Fruit fly (Drosophila melanogaster) whole organism, prepupa: Measurements from ENCODE around the gene CG4733.
A peak's percentile ranks its signal among the peaks of the same experiment; 100 is the strongest.

ENCODE experiments used
- Blimp-1 ChIP-seq: fragments of 200-800 bp; sonication (Bioruptor generic); optimal IDR thresholded peaks from 3 replicates; lab custom pipeline; 2017; ENCODE audit warnings: missing biosample characterization, missing genetic modification characterization, mild to moderate bottlenecking, moderate library complexity, missing genetic modification reagents
- CG10631 ChIP-seq: fragments of 200-800 bp; sonication (Bioruptor generic); optimal IDR thresholded peaks from 2 replicates; lab custom pipeline; 2016; ENCODE audit warnings: missing biosample characterization, missing genetic modification characterization
- CG11762 ChIP-seq: fragments of 200-800 bp; sonication (Bioruptor generic); optimal IDR thresholded peaks from 3 replicates; lab custom pipeline; 2016; ENCODE audit warnings: missing biosample characterization, missing genetic modification characterization; ENCODE audit not compliant: insufficient read depth
- CG11902 ChIP-seq: fragments of 200-800 bp; sonication (Bioruptor generic); optimal IDR thresholded peaks from 3 replicates; lab custom pipeline; 2016; ENCODE audit warnings: missing biosample characterization, missing genetic modification characterization
- CG16779 ChIP-seq: fragments of 200-800 bp; sonication (Bioruptor generic); optimal IDR thresholded peaks from 3 replicates; lab custom pipeline; 2017; ENCODE audit warnings: missing biosample characterization, mild to moderate bottlenecking, missing genetic modification characterization
- CG34406 ChIP-seq: fragments of 200-800 bp; sonication (Bioruptor generic); optimal IDR thresholded peaks from 3 replicates; lab custom pipeline; 2016; ENCODE audit warnings: missing biosample characterization, missing genetic modification characterization
- CG4318 ChIP-seq: fragments of 200-800 bp; sonication (Bioruptor generic); optimal IDR thresholded peaks from 3 replicates; lab custom pipeline; 2017; ENCODE audit warnings: missing biosample characterization, mild to moderate bottlenecking, missing genetic modification characterization
- CG6276 ChIP-seq: fragments of 200-800 bp; sonication (Bioruptor generic); optimal IDR thresholded peaks from 2 replicates; lab custom pipeline; 2017; ENCODE audit warnings: missing biosample characterization, mild to moderate bottlenecking, missing genetic modification characterization
- CG6792 ChIP-seq: fragments of 200-800 bp; sonication (Bioruptor generic); optimal IDR thresholded peaks from 3 replicates; lab custom pipeline; 2016; ENCODE audit warnings: missing biosample characterization, missing genetic modification characterization
- CG7368 ChIP-seq: fragments of 200-800 bp; sonication (Bioruptor generic); optimal IDR thresholded peaks from 3 replicates; lab custom pipeline; 2016; ENCODE audit warnings: missing biosample characterization, missing genetic modification characterization
- CG8119 ChIP-seq: fragments of 200-800 bp; sonication (Bioruptor generic); IDR thresholded peaks from 3 replicates; pipeline ENCODE4 v1.3.6; 2022; ENCODE audit warnings: missing biosample characterization, missing genetic modification characterization
- CG8319 ChIP-seq: fragments of 200-800 bp; sonication (Bioruptor generic); optimal IDR thresholded peaks from 3 replicates; lab custom pipeline; 2016; ENCODE audit warnings: missing biosample characterization, missing genetic modification characterization
- CG8632 ChIP-seq: fragments of 200-800 bp; sonication (Bioruptor generic); optimal IDR thresholded peaks from 3 replicates; lab custom pipeline; 2016; ENCODE audit warnings: missing biosample characterization, missing genetic modification characterization
- CG9139 ChIP-seq: fragments of 200-800 bp; sonication (Bioruptor generic); optimal IDR thresholded peaks from 3 replicates; lab custom pipeline; 2017; ENCODE audit warnings: missing biosample characterization, mild to moderate bottlenecking, missing genetic modification characterization
- Eip75B ChIP-seq: fragments of 200-800 bp; sonication (Bioruptor generic); optimal IDR thresholded peaks from 3 replicates; lab custom pipeline; 2016; ENCODE audit warnings: missing biosample characterization, missing genetic modification characterization
- Eip78C ChIP-seq: fragments of 200-800 bp; sonication (Bioruptor generic); peaks from one replicate; lab custom pipeline; 2016; ENCODE audit warnings: missing biosample characterization, missing genetic modification characterization
- Ets21C ChIP-seq: fragments of 200-800 bp; sonication (Bioruptor generic); optimal IDR thresholded peaks from 3 replicates; lab custom pipeline; 2016; ENCODE audit warnings: missing biosample characterization, missing genetic modification characterization
- Ets96B ChIP-seq: fragments of 200-800 bp; optimal IDR thresholded peaks from 2 replicates; lab custom pipeline; 2019; ENCODE audit warnings: missing biosample characterization, mild to moderate bottlenecking, missing genetic modification characterization, moderate library complexity
- Hr38 ChIP-seq: sonication (Bioruptor generic); optimal IDR thresholded peaks from 2 replicates; lab custom pipeline; 2016; ENCODE audit warnings: missing biosample characterization, missing genetic modification characterization
- Lpt ChIP-seq: fragments of 200-800 bp; sonication (Bioruptor generic); optimal IDR thresholded peaks from 3 replicates; lab custom pipeline; 2016; ENCODE audit warnings: missing biosample characterization, missing genetic modification characterization
- Met ChIP-seq: fragments of 200-800 bp; sonication (Bioruptor generic); optimal IDR thresholded peaks from 3 replicates; lab custom pipeline; 2016; ENCODE audit warnings: missing biosample characterization, missing genetic modification characterization
- OdsH ChIP-seq: fragments of 200-800 bp; sonication (Bioruptor generic); optimal IDR thresholded peaks from 3 replicates; lab custom pipeline; 2016; ENCODE audit warnings: missing biosample characterization, missing genetic modification characterization
- Smox ChIP-seq: fragments of 200-800 bp; sonication (Bioruptor generic); optimal IDR thresholded peaks from 3 replicates; lab custom pipeline; 2016; ENCODE audit warnings: missing biosample characterization, missing genetic modification characterization
- Sox14 ChIP-seq: fragments of 200-800 bp; sonication (Bioruptor generic); optimal IDR thresholded peaks from 3 replicates; lab custom pipeline; 2016; ENCODE audit warnings: missing biosample characterization, missing genetic modification characterization
- Sox15 ChIP-seq: fragments of 200-800 bp; sonication (Bioruptor generic); optimal IDR thresholded peaks from 3 replicates; lab custom pipeline; 2016; ENCODE audit warnings: missing biosample characterization, missing genetic modification characterization
- achi ChIP-seq: fragments of 200-800 bp; sonication (Bioruptor generic); optimal IDR thresholded peaks from 3 replicates; lab custom pipeline; 2016; ENCODE audit warnings: missing biosample characterization, missing genetic modification characterization
- acj6 ChIP-seq: fragments of 200-800 bp; sonication (Bioruptor generic); optimal IDR thresholded peaks from 3 replicates; lab custom pipeline; 2016; ENCODE audit warnings: missing biosample characterization, missing genetic modification characterization
- dsx ChIP-seq: fragments of 200-800 bp; optimal IDR thresholded peaks from 3 replicates; lab custom pipeline; 2019; ENCODE audit warnings: missing biosample characterization, mild to moderate bottlenecking, missing genetic modification characterization, moderate library complexity; ENCODE audit not compliant: poor library complexity, severe bottlenecking
- eg ChIP-seq: fragments of 200-800 bp; sonication (Bioruptor generic); IDR thresholded peaks from 3 replicates; pipeline ENCODE4 v1.3.6; 2022; ENCODE audit warnings: missing biosample characterization, missing genetic modification characterization
- esn ChIP-seq: fragments of 200-800 bp; sonication (Bioruptor generic); optimal IDR thresholded peaks from 2 replicates; lab custom pipeline; 2016; ENCODE audit warnings: missing biosample characterization, mild to moderate bottlenecking, missing genetic modification characterization, moderate library complexity
- fd59A ChIP-seq: fragments of 200-800 bp; sonication (Bioruptor generic); optimal IDR thresholded peaks from 2 replicates; lab custom pipeline; 2017; ENCODE audit warnings: missing biosample characterization, mild to moderate bottlenecking, missing genetic modification characterization, missing genetic modification reagents
- fkh ChIP-seq: fragments of 200-800 bp; sonication (Bioruptor generic); optimal IDR thresholded peaks from 3 replicates; lab custom pipeline; 2017; ENCODE audit warnings: missing biosample characterization, mild to moderate bottlenecking, missing genetic modification characterization, moderate library complexity
- lz ChIP-seq: fragments of 200-800 bp; sonication (Bioruptor generic); optimal IDR thresholded peaks from 3 replicates; lab custom pipeline; 2016; ENCODE audit warnings: missing biosample characterization, missing genetic modification characterization
- net ChIP-seq: fragments of 200-800 bp; sonication (Bioruptor generic); optimal IDR thresholded peaks from 3 replicates; lab custom pipeline; 2016; ENCODE audit warnings: missing biosample characterization, missing genetic modification characterization
- pdm3 ChIP-seq: fragments of 200-800 bp; sonication (Bioruptor generic); optimal IDR thresholded peaks from 3 replicates; lab custom pipeline; 2016; ENCODE audit warnings: missing biosample characterization, missing genetic modification characterization
- salr ChIP-seq, 2 experiments: fragments of 200-800 bp; sonication (Bioruptor generic); optimal IDR thresholded peaks; 3 replicates each; lab custom pipeline; 2016 to 2018; ENCODE audit warnings: missing biosample characterization in 2 of 2, missing genetic modification characterization in 2 of 2, mild to moderate bottlenecking in 1 of 2
- spab ChIP-seq: fragments of 200-800 bp; sonication (Bioruptor generic); optimal IDR thresholded peaks from 2 replicates; lab custom pipeline; 2017; ENCODE audit warnings: missing biosample characterization, mild to moderate bottlenecking, missing genetic modification characterization, missing genetic modification reagents
- ss ChIP-seq, 2 experiments: fragments of 200-800 bp; sonication (Bioruptor generic); optimal IDR thresholded peaks; 2 replicates in 1 of 2; 3 replicates in 1 of 2; lab custom pipeline; 2017 to 2018; ENCODE audit warnings: mild to moderate bottlenecking in 2 of 2, missing biosample characterization in 2 of 2, missing genetic modification characterization in 2 of 2, moderate library complexity in 1 of 2
- svp ChIP-seq: fragments of 200-800 bp; sonication (Bioruptor generic); peaks from one replicate; lab custom pipeline; 2016; ENCODE audit warnings: missing biosample characterization, missing genetic modification characterization
- vri ChIP-seq: fragments of 200-800 bp; sonication (Bioruptor generic); optimal IDR thresholded peaks from 3 replicates; lab custom pipeline; 2016; ENCODE audit warnings: missing biosample characterization, mild to moderate bottlenecking, missing genetic modification characterization

CG4733 gene

dm6 chr3R:19915312-19915711 lies 24.8 kb downstream of the CG4733 start, which contains the start of the genes Xport-A and Xport-B:
Gene Xport-A, minus strand, starts transcription at chr3R:19915412.
Gene Xport-B, minus strand, starts transcription at chr3R:19915412.
- TF ChIP-seq pdm3 (GFP tag; lab: Kevin White, UChicago) (no peak), CG8119 (GFP tag; lab: Robert Waterston, UW) (no peak)

dm6 chr3R:19917739-19918138 lies 27.2 kb downstream of the CG4733 start, which contains the start of gene CG4465:
Gene CG4465, minus strand, starts transcription at chr3R:19917839.
- TF ChIP-seq CG11902 (GFP tag; lab: Kevin White, UChicago), result no peak
- TF ChIP-seq fkh (GFP tag; lab: Kevin White, UChicago), result peak; percentile 19

- TF ChIP-seq CG16779 (tag; lab: Kevin White, UChicago) (no peak), Sox14 (GFP tag; lab: Kevin White, UChicago) (no peak), CG34406 (no peak), Met (GFP tag; lab: Kevin White, UChicago) (no peak), CG8632 (GFP tag; lab: Kevin White, UChicago) (no peak), Hr38 (no peak), esn (GFP tag; lab: Kevin White, UChicago) (no peak), spab (GFP tag; lab: Kevin White, UChicago) (no peak), Ets96B (tag; lab: Kevin White, UChicago) (no peak), CG6276 (GFP tag; lab: Kevin White, UChicago) (peak; percentile 3), acj6 (GFP tag; lab: Kevin White, UChicago) (no peak), lz (GFP tag; lab: Kevin White, UChicago) (no peak), OdsH (GFP tag; lab: Kevin White, UChicago) (no peak), dsx (GFP tag; lab: Kevin White, UChicago) (no peak), eg (0 out of 3 replicates have a peak, but pooled peaks have one; percentile 9), net (GFP tag; lab: Kevin White, UChicago) (no peak), Eip75B (no peak), Sox15 (GFP tag; lab: Kevin White, UChicago) (no peak), salr (GFP tag; optimal IDR thresholded peaks at IDR 0.05; lab: Kevin White, UChicago) (no peak), CG8119 (GFP tag; lab: Robert Waterston, UW) (0 out of 3 replicates have a peak, but pooled peaks have one; percentile 25)
Observed at dm6 chr3R:19918207-19918606, 27.7 kb downstream of the CG4733 start, which contains the start of gene CG4770. Gene CG4770, plus strand, starts transcription at chr3R:19918507.

dm6 chr3R:19924331-19924730 lies 33.8 kb downstream of the CG4733 start:
- TF ChIP-seq Smox (GFP tag; lab: Kevin White, UChicago) (peak; percentile 25), Eip75B (peak; percentile 50), Eip78C (GFP tag; lab: Kevin White, UChicago) (peak; percentile 93), Met (GFP tag; lab: Kevin White, UChicago) (peak; percentile 36), CG6792 (peak; percentile 64), Blimp-1 (GFP tag; lab: Kevin White, UChicago) (no peak), CG34406 (peak; percentile 42), achi (peak; percentile 28), CG7368 (peak; percentile 57), spab (GFP tag; lab: Kevin White, UChicago) (peak; percentile 51), net (GFP tag; lab: Kevin White, UChicago) (peak; percentile 46), CG9139 (GFP tag; lab: Kevin White, UChicago) (peak; percentile 32), CG8319 (GFP tag; lab: Kevin White, UChicago) (no peak), CG11762 (GFP tag; lab: Kevin White, UChicago) (peak; percentile 5), CG8632 (GFP tag; lab: Kevin White, UChicago) (peak; percentile 52), Sox14 (GFP tag; lab: Kevin White, UChicago) (no peak), salr (GFP tag; optimal IDR thresholded peaks at IDR 0.05; lab: Kevin White, UChicago) (peak in 1 of 2 experiments; percentile 45), pdm3 (GFP tag; lab: Kevin White, UChicago) (peak; percentile 36), fd59A (peak; percentile 33), CG10631 (GFP tag; lab: Kevin White, UChicago) (peak; percentile 55), vri (peak; percentile 9), Lpt (GFP tag; lab: Kevin White, UChicago) (no peak), CG4318 (GFP tag; lab: Kevin White, UChicago) (no peak), Ets21C (GFP tag; lab: Kevin White, UChicago) (no peak), CG16779 (tag; lab: Kevin White, UChicago) (peak; percentile 21), Sox15 (GFP tag; lab: Kevin White, UChicago) (no peak), svp (GFP tag; lab: Kevin White, UChicago) (no peak), fkh (GFP tag; lab: Kevin White, UChicago) (peak; percentile 79), dsx (GFP tag; lab: Kevin White, UChicago) (no peak), ss (GFP tag; optimal IDR thresholded peaks at IDR 0.05; lab: Kevin White, UChicago) (peak in 1 of 2 experiments; percentile 87)
